Fruit fly (Drosophila melanogaster): ENCODE data around the gene Tasp1.
A peak's percentile ranks its signal among the peaks of the same experiment; 100 is the strongest.

Tasp1 gene

dm6 chr3L:16040389-16040788 lies 46.9 kb downstream of the Tasp1 start:
- peak; percentile 32 for TF ChIP-seq EcR (GFP tag; optimal IDR thresholded peaks at IDR 0.05)
- TF ChIP-seq CG12605 (GFP tag; IDR thresholded peaks at IDR 0.05): 0 out of 2 replicates have a peak, but pooled peaks have one; percentile 9
- 0 out of 3 replicates have a peak, but pooled peaks have one; percentile 13 for TF ChIP-seq CG4496 (GFP tag; IDR thresholded peaks at IDR 0.05)
- no peak for TF ChIP-seq CG15710 (tag; optimal IDR thresholded peaks at IDR 0.05)

- TF ChIP-seq Pif1A (GFP tag; optimal IDR thresholded peaks at IDR 0.05) (no peak), Snoo (tag; optimal IDR thresholded peaks at IDR 0.05) (no peak), CG34367 (tag; optimal IDR thresholded peaks at IDR 0.05) (no peak), CG8301 (tag; optimal IDR thresholded peaks at IDR 0.05) (no peak), CG8159 (tag; optimal IDR thresholded peaks at IDR 0.05) (no peak), CG13204 (GFP tag; optimal IDR thresholded peaks at IDR 0.05) (no peak), CG12605 (GFP tag; IDR thresholded peaks at IDR 0.05) (no peak), rn (GFP tag; IDR thresholded peaks at IDR 0.05) (no peak), CG15710 (tag; optimal IDR thresholded peaks at IDR 0.05) (no peak), Ets98B (GFP tag; IDR thresholded peaks at IDR 0.05) (no peak), CG32121 (GFP tag; IDR thresholded peaks at IDR 0.05) (no peak), EcR (GFP tag; optimal IDR thresholded peaks at IDR 0.05) (no peak), Pif1B (GFP tag; optimal IDR thresholded peaks at IDR 0.05) (no peak), fd96Ca (GFP tag; IDR thresholded peaks at IDR 0.05) (no peak), CG17806 (tag; optimal IDR thresholded peaks at IDR 0.05) (no peak), CG4496 (GFP tag; IDR thresholded peaks at IDR 0.05) (no peak), CG10348 (GFP tag; IDR thresholded peaks at IDR 0.05) (no peak), CG14655 (GFP tag; optimal IDR thresholded peaks at IDR 0.05) (no peak), CG9948 (tag; optimal IDR thresholded peaks at IDR 0.05) (no peak), D1 (tag; optimal IDR thresholded peaks at IDR 0.05) (no peak)
These were observed 48.3 kb downstream of the Tasp1 start for dm6 chr3L:16039063-16039462.

dm6 chr3L:16037690-16038332 lies 49.5 kb downstream of the Tasp1 start:
- TF ChIP-seq CG32121 (GFP tag; IDR thresholded peaks at IDR 0.05) (peak; percentile 60), gl (tag; optimal IDR thresholded peaks at IDR 0.05) (peak; percentile 15), Snoo (tag; optimal IDR thresholded peaks at IDR 0.05) (peak; percentile 17), CG12605 (GFP tag; IDR thresholded peaks at IDR 0.05) (peak; percentile 59), CG8159 (tag; optimal IDR thresholded peaks at IDR 0.05) (no peak), Pif1A (GFP tag; optimal IDR thresholded peaks at IDR 0.05) (peak; percentile 53), Pif1B (GFP tag; optimal IDR thresholded peaks at IDR 0.05) (peak; percentile 4), CG17806 (tag; optimal IDR thresholded peaks at IDR 0.05) (peak; percentile 17), Ets98B (GFP tag; IDR thresholded peaks at IDR 0.05) (peak; percentile 79), CG10348 (GFP tag; IDR thresholded peaks at IDR 0.05) (no peak), rn (GFP tag; IDR thresholded peaks at IDR 0.05) (no peak), CG13204 (GFP tag; optimal IDR thresholded peaks at IDR 0.05) (no peak), fd96Ca (GFP tag; IDR thresholded peaks at IDR 0.05) (peak; percentile 72; the same call in 2 of the 3 replicates), CG14655 (GFP tag; optimal IDR thresholded peaks at IDR 0.05) (peak; percentile 31), EcR (GFP tag; optimal IDR thresholded peaks at IDR 0.05) (peak; percentile 95), D1 (tag; optimal IDR thresholded peaks at IDR 0.05) (no peak), CG9948 (tag; optimal IDR thresholded peaks at IDR 0.05) (no peak), CG4496 (GFP tag; IDR thresholded peaks at IDR 0.05) (peak; percentile 76), CG15710 (tag; optimal IDR thresholded peaks at IDR 0.05) (peak; percentile 4), CG8301 (tag; optimal IDR thresholded peaks at IDR 0.05) (peak; percentile 40), CG34367 (tag; optimal IDR thresholded peaks at IDR 0.05) (no peak)

DNA sequence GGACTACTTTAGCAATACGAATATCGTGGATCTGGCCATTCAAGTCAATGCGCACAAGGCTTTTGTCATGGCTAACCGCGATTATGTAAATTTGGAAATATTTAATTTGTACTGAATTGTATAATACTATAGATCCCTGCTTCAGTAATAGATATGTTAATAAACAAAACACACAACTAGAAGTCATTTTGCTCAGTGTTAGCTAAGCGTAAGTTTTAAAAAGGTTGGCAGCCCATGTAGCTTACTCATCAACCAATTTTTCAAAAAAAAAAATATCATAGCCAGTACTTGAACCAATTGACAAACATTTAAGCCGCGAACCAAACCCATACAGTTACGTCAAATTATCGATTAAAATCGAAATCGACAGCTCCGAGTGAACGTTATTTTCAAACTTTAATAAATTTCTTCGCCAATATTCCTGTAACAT lies 50.3 kb downstream of the Tasp1 start:
- peak; percentile 80 for TF ChIP-seq CG8301 (tag; optimal IDR thresholded peaks at IDR 0.05)
- peak; percentile 62 for TF ChIP-seq CG9948 (tag; optimal IDR thresholded peaks at IDR 0.05)
- TF ChIP-seq CG14655 (GFP tag; optimal IDR thresholded peaks at IDR 0.05): peak; percentile 76
- TF ChIP-seq CG34367 (tag; optimal IDR thresholded peaks at IDR 0.05): peak; percentile 65
- peak; percentile 90 for TF ChIP-seq CG4496 (GFP tag; IDR thresholded peaks at IDR 0.05)
- peak; percentile 90 for TF ChIP-seq Ets98B (GFP tag; IDR thresholded peaks at IDR 0.05)
- peak; percentile 70 for TF ChIP-seq CG8159 (tag; optimal IDR thresholded peaks at IDR 0.05)
- TF ChIP-seq Pif1B (GFP tag; optimal IDR thresholded peaks at IDR 0.05): peak; percentile 49
- TF ChIP-seq rn (GFP tag; IDR thresholded peaks at IDR 0.05): peak; percentile 57; the same call in 1 of the 2 replicates
- peak; percentile 59 for TF ChIP-seq gl (tag; optimal IDR thresholded peaks at IDR 0.05)
- TF ChIP-seq EcR (GFP tag; optimal IDR thresholded peaks at IDR 0.05): no peak
- peak; percentile 70 for TF ChIP-seq CG32121 (GFP tag; IDR thresholded peaks at IDR 0.05)
- peak; percentile 86 for TF ChIP-seq CG12605 (GFP tag; IDR thresholded peaks at IDR 0.05)
- peak; percentile 70 for TF ChIP-seq CG17806 (tag; optimal IDR thresholded peaks at IDR 0.05)
- peak; percentile 80 for TF ChIP-seq fd96Ca (GFP tag; IDR thresholded peaks at IDR 0.05)
- peak; percentile 75 for TF ChIP-seq Snoo (tag; optimal IDR thresholded peaks at IDR 0.05)
- TF ChIP-seq CG15710 (tag; optimal IDR thresholded peaks at IDR 0.05): peak; percentile 65
- TF ChIP-seq D1 (tag; optimal IDR thresholded peaks at IDR 0.05): peak; percentile 61
- TF ChIP-seq Pif1A (GFP tag; optimal IDR thresholded peaks at IDR 0.05): peak; percentile 82
- no peak for TF ChIP-seq CG10348 (GFP tag; IDR thresholded peaks at IDR 0.05)
- peak; percentile 8 for TF ChIP-seq CG13204 (GFP tag; optimal IDR thresholded peaks at IDR 0.05)
